Fruit fly (Drosophila melanogaster): ENCODE data around the gene Hsc20.

dm6 chr3L:16189058-16189924 lies 43.6 kb upstream of the Hsc20 start:
- TF ChIP-seq CG8478 (optimal IDR thresholded peaks at IDR 0.05) (no peak), CTCF (optimal IDR thresholded peaks at IDR 0.05) (no peak)

Data from S2 (cell line).